Worm (Caenorhabditis elegans): ENCODE data around the gene D2045.5.

D2045.5 gene

ce11 chrIII:10461164-10461546 is 8.3 kb downstream of the D2045.5 start, which contains the start of gene atx-2 (continued):
- peak; percentile 93 for TF ChIP-seq Y22D7AL.16 (tag; optimal IDR thresholded peaks at IDR 0.05)
- peak; percentile 98 for TF ChIP-seq ceh-19 (GFP tag; optimal IDR thresholded peaks at IDR 0.05)
- TF ChIP-seq pat-9 (tag; optimal IDR thresholded peaks at IDR 0.05): peak; percentile 98
- peak; percentile 97 for TF ChIP-seq fax-1 (tag; optimal IDR thresholded peaks at IDR 0.05)
- peak; percentile 89 for TF ChIP-seq sdc-2 (tag; optimal IDR thresholded peaks at IDR 0.05)
- peak; percentile 94 for TF ChIP-seq sox-2 (GFP tag; IDR thresholded peaks at IDR 0.05)
- TF ChIP-seq nhr-11 (tag; optimal IDR thresholded peaks at IDR 0.05): peak; percentile 81
- TF ChIP-seq ceh-30 (tag; optimal IDR thresholded peaks at IDR 0.05): peak; percentile 98
- TF ChIP-seq dmd-4 (tag; optimal IDR thresholded peaks at IDR 0.05; ENCODE audit: borderline replicate concordance): peak; percentile 97
- TF ChIP-seq T23F11.4 (GFP tag; optimal IDR thresholded peaks at IDR 0.05): peak; percentile 97
- peak; percentile 98 for TF ChIP-seq eyg-1 (tag; optimal IDR thresholded peaks at IDR 0.05)
- TF ChIP-seq hlh-13 (GFP tag; optimal IDR thresholded peaks at IDR 0.05): peak; percentile 87
- peak; percentile 93 for TF ChIP-seq fkh-10 (GFP tag; optimal IDR thresholded peaks at IDR 0.05)
- TF ChIP-seq madf-2 (tag; optimal IDR thresholded peaks at IDR 0.05): peak; percentile 96
- TF ChIP-seq ttx-3 (tag; optimal IDR thresholded peaks at IDR 0.05): peak; percentile 98
- peak; percentile 96 for TF ChIP-seq elt-4 (tag; optimal IDR thresholded peaks at IDR 0.05)
- peak; percentile 74 for TF ChIP-seq hlh-30 (tag; optimal IDR thresholded peaks at IDR 0.05; ENCODE audit: insufficient read depth)
- TF ChIP-seq elt-2 (tag; optimal IDR thresholded peaks at IDR 0.05): peak; percentile 99
- TF ChIP-seq syd-9 (tag; optimal IDR thresholded peaks at IDR 0.05): peak; percentile 98
- peak; percentile 98 for TF ChIP-seq lim-6 (tag; optimal IDR thresholded peaks at IDR 0.05)
- peak; percentile 93 for TF ChIP-seq ceh-24 (tag; optimal IDR thresholded peaks at IDR 0.05)
- peak; percentile 98 for TF ChIP-seq hlh-6 (tag; optimal IDR thresholded peaks at IDR 0.05)
- TF ChIP-seq tbx-7 (tag; optimal IDR thresholded peaks at IDR 0.05): peak; percentile 90
- peak; percentile 97 for TF ChIP-seq pag-3 (tag; optimal IDR thresholded peaks at IDR 0.05; ENCODE audit: borderline replicate concordance)
- TF ChIP-seq ceh-31 (tag; optimal IDR thresholded peaks at IDR 0.05): peak; percentile 99
- TF ChIP-seq ref-2 (tag; optimal IDR thresholded peaks at IDR 0.05): peak; percentile 99
- TF ChIP-seq K02D7.2 (tag; optimal IDR thresholded peaks at IDR 0.05): peak; percentile 98
- peak; percentile 92 for TF ChIP-seq pqm-1 (tag; optimal IDR thresholded peaks at IDR 0.05)

ce11 chrIII:10460427-10461163 is 8.8 kb downstream of the D2045.5 start, which contains the start of gene ecps-1:
Gene ecps-1 (minus strand): TSS chrIII:10460551.
- TF ChIP-seq pag-3 (tag; optimal IDR thresholded peaks at IDR 0.05; ENCODE audit: borderline replicate concordance) (no peak), tbx-2 (tag; optimal IDR thresholded peaks at IDR 0.05) (peak; percentile 97), unc-3 (GFP tag; conservative IDR thresholded peaks at IDR 0.05) (peak; percentile 44; the same call in 1 of the 2 replicates), unc-3 (tag; optimal IDR thresholded peaks at IDR 0.05) (no peak), ttx-3 (tag; optimal IDR thresholded peaks at IDR 0.05) (no peak), tbx-7 (tag; optimal IDR thresholded peaks at IDR 0.05) (peak; percentile 93), nfya-1 (tag; optimal IDR thresholded peaks at IDR 0.05) (peak; percentile 67), eyg-1 (tag; optimal IDR thresholded peaks at IDR 0.05) (no peak), ama-1 (optimal IDR thresholded peaks at IDR 0.05) (no peak), hlh-8 (tag; optimal IDR thresholded peaks at IDR 0.05) (peak; percentile 42), hlh-13 (GFP tag; optimal IDR thresholded peaks at IDR 0.05) (no peak), ceh-22 (tag; optimal IDR thresholded peaks at IDR 0.05) (no peak), ets-4 (tag; optimal IDR thresholded peaks at IDR 0.05) (peak; percentile 94), ceh-6 (GFP tag; optimal IDR thresholded peaks at IDR 0.05) (no peak), T23F11.4 (GFP tag; optimal IDR thresholded peaks at IDR 0.05) (no peak), lim-6 (tag; optimal IDR thresholded peaks at IDR 0.05) (peak; percentile 90), ceh-30 (tag; optimal IDR thresholded peaks at IDR 0.05) (peak; percentile 21), nhr-232 (tag; optimal IDR thresholded peaks at IDR 0.05) (no peak), nhr-11 (tag; optimal IDR thresholded peaks at IDR 0.05) (no peak), dve-1 (tag; optimal IDR thresholded peaks at IDR 0.05) (peak; percentile 23), ceh-48 (tag; optimal IDR thresholded peaks at IDR 0.05) (peak; percentile 8), che-1 (tag; optimal IDR thresholded peaks at IDR 0.05) (no peak), zip-5 (tag; optimal IDR thresholded peaks at IDR 0.05) (peak; percentile 89), pax-1 (tag; optimal IDR thresholded peaks at IDR 0.05) (peak; percentile 47), ceh-34 (tag; optimal IDR thresholded peaks at IDR 0.05) (peak; percentile 79), sox-4 (tag; optimal IDR thresholded peaks at IDR 0.05) (no peak), ztf-16 (tag; optimal IDR thresholded peaks at IDR 0.05) (peak; percentile 42), C08G9.2 (tag; optimal IDR thresholded peaks at IDR 0.05) (peak; percentile 97), pqm-1 (tag; optimal IDR thresholded peaks at IDR 0.05) (peak; percentile 70), pros-1 (tag; optimal IDR thresholded peaks at IDR 0.05) (no peak), pha-2 (tag; optimal IDR thresholded peaks at IDR 0.05) (no peak), C38D4.7 (GFP tag; optimal IDR thresholded peaks at IDR 0.05) (no peak)

Measured in whole organism, late embryonic.